Worm (Caenorhabditis elegans) whole organism, L4/young adult: ENCODE data around the gene lst-5.
"Not testable (repeated sequence)": the region's sequence is repeated elsewhere in the genome, so short reads cannot be mapped to it uniquely, and the experiment has no call there.

Experiments used
- W03F9.2 ChIP-seq: fragments of 150-350 bp; optimal IDR thresholded peaks from 2 replicates; lab custom pipeline; 2014; ENCODE audit warnings: missing biosample characterization, missing genetic modification characterization
- dao-5 ChIP-seq: sonication (generic microtip); optimal IDR thresholded peaks from 2 replicates; lab custom pipeline; 2016; ENCODE audit warnings: missing genotype, missing genetic modification characterization, moderate library complexity, missing compliant biosample characterization
- him-1 ChIP-seq: sonication (generic microtip); optimal IDR thresholded peaks from 2 replicates; lab custom pipeline; 2016; ENCODE audit warnings: missing genotype, missing genetic modification reagents, missing genetic modification characterization, missing compliant biosample characterization

The lst-5 gene

DNA sequence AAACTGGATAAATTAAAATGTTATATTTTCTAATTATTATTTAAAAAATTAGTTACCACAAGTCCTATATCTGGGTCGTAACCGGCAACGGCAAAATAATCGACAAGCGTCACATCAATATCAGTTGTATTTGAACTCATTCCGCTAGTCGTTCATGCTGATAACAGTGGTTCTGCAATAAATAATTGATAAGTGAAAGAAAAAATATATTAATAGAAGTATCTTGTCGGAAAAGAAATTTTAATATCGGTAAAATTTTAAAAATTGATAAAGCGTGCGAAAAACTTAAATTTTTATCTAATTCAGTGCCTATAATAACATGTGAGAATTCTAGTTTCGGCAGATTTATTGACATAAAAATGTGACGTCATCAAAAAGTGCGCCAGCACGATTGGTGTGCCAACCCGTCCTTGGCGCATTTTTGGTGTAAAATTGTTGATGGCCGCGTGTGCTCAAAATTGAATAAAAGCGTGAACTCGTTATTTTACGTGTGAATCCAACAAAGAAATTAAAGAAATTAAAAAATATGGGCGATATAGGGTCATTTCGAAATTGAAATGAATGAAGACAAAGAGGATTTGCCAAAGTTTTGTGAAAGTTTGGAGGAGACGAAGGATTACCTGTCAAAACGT, at the start of gene lst-5, which contains the start of gene lst-6:
lst-5 (plus strand) TSS at position 544 of the 632 bp plus-strand sequence.
lst-6 (minus strand) TSS at position 140 of the 632 bp plus-strand sequence.
- TF ChIP-seq W03F9.2 (tag; lab: Kevin White, UChicago) (no peak), dao-5 (no peak), him-1 (no peak)

DNA sequence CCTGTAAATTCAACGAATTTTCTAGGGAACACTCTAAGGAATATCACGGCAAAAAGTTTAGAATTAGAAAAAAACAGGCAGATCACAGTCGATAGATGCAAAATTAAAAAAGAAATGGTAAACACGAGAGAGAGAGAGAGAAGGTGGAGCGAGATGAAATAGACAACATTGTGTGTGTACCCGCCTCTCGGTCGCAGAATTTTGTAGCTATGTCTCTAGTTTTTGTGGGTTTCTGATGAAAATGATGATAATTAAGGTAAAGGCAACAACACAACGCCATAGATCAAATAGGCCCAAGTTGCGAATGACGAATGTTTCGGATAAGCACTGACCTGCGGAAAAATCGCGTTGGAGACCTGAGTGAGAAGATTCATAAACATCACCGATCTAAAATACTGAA, 49.2 kb upstream of the lst-5 start, which contains the start of gene sod-1:
sod-1 (minus strand) TSS at position 387 of the 400 bp plus-strand sequence.
- TF ChIP-seq dao-5 (no peak), W03F9.2 (tag; lab: Kevin White, UChicago) (no peak), him-1 (no peak)

DNA sequence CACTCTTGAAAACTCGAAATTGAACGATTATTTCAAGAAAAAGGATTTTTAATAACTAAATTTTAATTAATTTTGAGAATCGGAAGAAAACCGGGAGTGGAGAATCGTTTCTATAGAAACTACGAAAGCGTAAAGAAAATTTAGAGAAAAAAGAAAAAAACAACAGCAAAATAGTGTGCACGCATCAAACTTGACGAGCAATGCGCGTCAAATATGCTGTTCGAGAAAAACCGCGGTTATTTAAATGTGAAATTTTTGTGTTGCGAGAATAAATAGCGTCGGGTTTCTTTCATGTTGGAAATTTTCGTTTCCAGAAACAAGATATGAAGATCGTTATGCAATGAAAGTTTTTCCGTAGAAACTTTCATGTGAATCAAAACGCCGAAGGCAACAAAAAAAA, 48.7 kb upstream of the lst-5 start:
- TF ChIP-seq him-1 (no peak), W03F9.2 (tag; lab: Kevin White, UChicago) (peak; percentile 24)

DNA sequence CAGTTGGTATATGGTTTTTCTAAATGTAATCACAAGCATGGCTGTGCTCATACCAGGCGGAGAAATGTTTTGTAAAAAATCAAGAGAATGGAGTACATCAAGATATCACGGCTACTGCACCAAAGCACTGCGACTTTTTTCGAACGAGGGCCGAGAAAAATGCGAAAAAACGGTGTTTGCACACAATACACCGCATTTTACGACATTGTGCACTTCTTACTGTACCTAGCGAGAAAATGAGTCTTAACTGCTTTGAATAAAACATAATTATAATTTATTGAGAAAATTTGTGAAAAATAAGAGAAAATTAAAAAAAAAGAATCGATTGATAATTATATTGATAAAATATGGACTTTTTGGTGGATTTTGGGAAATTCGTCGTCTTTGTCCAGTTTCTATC, 47.0 kb upstream of the lst-5 start:
- TF ChIP-seq him-1 = no peak

DNA sequence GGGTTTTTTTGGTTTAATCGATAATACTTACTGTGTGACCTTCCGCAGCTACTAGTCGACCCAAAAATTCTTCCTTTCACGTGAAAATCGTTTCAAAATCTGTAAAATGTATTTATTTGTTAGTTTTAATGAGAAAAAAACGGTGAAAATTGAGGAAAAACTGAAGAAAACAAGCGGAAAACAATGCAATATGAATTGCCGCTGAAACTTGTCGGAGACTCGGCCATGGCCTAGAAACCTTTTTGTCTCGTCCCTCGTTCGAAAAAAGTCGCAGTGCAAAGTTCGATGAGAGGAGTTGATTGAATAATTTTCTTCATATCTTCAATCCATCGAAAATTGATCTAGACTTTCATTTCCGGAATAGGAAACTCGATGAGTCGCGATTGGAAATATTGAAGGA, 45.0 kb upstream of the lst-5 start, which contains the start of gene C15F1.8:
C15F1.8 (minus strand) TSS at position 101 of the 400 bp plus-strand sequence.
- TF ChIP-seq him-1; dao-5; W03F9.2 (tag; lab: Kevin White, UChicago): not testable (repeated sequence)

DNA sequence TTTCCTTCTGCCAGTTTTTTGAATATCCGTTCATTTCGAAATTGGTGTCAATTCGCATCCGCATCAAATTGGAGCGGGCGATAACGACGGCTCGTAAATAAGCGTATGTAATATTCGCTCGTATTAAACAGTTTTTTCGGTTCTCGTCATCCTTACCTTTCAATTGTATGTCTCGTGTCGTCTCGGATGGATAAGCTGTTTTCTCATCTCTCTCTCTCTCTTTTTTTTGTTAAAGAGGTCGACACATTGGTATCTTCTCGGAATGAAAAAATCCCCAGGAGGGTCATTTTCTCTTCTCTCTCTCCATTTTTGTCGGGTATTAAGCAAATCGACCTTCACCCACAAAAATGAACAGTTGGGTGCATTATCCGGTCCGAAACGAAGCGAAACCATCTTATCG, 43.8 kb upstream of the lst-5 start:
- TF ChIP-seq him-1 (no peak), W03F9.2 (tag; lab: Kevin White, UChicago) (no peak), dao-5 (no peak)

DNA sequence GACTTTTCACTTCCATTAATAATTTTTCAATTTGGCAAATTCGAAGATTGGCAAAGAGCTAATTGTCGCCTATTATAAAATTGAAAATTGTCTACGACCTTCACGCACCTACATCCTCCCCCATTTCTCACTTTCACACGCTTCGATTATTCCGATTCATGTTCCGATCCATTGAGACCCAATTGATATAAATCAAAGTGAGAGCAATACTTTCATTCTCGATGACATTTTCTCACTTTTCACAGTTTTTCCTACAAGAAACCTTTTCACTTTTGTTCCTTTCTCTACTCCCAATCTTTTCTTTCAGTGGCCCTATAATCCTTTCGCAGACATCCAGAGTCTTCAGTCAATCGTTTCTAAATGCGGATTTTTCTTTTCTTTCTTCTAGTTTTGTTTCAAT, 43.1 kb upstream of the lst-5 start, which contains the start of gene C15F1.2:
C15F1.2 (plus strand) TSS at position 308 of the 400 bp plus-strand sequence.
- TF ChIP-seq W03F9.2 (tag; lab: Kevin White, UChicago) (no peak), dao-5 (no peak), him-1 (no peak)

DNA sequence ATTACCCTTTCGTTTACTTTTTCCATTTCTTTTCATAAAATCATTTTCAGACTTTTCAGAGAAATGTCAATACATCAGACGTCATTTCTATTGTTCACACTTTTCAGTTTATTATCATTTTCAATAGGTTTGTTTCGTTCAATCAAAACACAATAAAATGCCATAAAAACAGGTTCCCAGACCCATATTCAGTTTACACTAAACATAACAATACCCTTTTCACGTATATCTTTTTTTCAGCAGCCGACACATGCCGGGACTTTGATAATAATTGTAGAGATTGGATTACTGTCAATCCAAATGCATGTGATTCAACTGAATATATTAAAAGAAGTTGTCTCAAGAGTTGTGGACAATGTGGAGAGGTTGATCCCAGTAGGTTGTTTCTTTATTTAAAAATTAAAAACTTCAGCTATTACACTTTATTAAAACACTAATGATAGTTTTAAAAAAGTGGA, 32.9 kb upstream of the lst-5 start, which contains the start of gene C15F1.1:
C15F1.1 (plus strand) TSS at position 51 of the 458 bp plus-strand sequence.
- TF ChIP-seq dao-5 (no peak), W03F9.2 (tag; lab: Kevin White, UChicago) (no peak)

DNA sequence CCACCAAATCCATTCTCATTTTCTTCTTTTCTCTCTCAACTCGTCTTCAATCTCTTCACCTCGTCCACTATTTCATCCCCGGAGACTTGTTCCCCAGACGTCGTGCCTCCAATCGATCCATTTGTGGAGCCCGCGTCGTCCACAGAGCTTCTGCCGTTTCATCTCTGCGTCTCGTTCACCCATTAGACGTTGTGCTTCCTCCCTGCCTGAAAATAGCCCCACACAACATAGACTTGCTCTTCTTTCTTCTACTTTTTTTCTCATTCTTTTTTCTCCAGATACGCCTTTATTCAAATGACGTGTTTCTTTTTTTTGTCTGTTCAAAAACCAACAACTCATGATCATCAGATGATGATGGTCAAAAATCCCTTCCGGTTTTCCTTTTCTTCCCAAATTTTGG, 29.8 kb upstream of the lst-5 start:
- TF ChIP-seq W03F9.2 (tag; lab: Kevin White, UChicago) (no peak), dao-5 (no peak), him-1 (peak; percentile 95)

DNA sequence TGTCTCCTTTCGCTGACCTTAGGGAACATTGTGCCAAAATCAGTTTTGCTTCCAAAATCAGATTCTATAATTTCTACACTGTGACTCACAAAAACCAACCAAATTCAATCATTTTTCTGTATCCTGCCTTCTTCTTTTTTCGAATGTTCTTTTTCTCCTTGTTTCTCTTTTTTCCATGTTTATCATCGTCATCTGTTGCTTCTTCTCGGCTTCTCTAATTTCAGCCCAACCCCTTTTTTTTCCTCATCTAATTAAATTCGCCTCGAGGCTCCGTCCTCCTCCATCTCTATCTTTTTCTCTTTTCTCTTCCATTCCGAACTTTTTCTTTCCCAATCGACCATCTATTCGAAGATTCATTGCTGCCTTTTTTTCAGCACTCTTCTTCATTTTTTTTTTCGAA, 28.0 kb upstream of the lst-5 start, which contains the start of gene unc-104:
unc-104 (plus strand) TSS at position 311 of the 400 bp plus-strand sequence.
- TF ChIP-seq dao-5 (no peak), him-1 (no peak), W03F9.2 (tag; lab: Kevin White, UChicago) (no peak)

DNA sequence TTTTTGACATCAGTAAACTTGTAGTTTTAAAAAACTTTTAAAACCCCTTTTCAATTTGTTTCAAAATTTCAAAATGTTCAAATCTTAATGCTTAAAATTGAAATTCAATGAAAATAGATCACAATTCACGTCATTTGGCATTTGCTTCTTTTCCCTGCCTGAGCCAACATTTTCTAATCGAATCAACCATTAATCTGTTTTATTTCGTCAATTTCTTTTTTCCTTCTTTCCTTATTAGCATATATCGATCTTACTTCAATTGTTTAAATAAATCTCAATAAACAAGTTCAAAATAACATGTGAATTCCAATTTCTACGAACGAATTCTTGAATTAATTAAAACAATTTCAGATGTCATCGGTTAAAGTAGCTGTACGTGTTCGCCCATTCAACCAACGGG, 27.1 kb upstream of the lst-5 start:
- no peak for TF ChIP-seq him-1
- TF ChIP-seq dao-5 = no peak
- TF ChIP-seq W03F9.2 (tag; lab: Kevin White, UChicago) = no peak

DNA sequence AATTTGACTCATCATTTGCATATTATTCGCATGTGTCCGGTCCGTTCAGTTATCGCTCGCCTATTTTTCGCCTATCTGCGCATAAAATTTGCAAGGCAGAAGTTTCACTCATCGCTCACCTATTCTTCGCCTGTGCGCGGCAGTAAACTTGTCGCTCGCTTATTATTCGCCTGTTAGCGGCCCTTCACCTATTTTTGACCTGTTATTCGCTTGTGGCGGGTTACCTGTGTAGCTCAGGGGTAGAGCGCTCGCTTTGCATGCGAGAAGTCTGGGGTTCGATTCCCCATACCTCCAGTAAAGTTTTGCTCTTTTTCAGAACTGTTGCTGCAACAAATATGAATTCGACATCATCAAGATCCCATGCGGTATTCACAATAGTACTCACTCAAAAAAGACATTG, 21.3 kb upstream of the lst-5 start:
- TF ChIP-seq dao-5 = peak; percentile 56

DNA sequence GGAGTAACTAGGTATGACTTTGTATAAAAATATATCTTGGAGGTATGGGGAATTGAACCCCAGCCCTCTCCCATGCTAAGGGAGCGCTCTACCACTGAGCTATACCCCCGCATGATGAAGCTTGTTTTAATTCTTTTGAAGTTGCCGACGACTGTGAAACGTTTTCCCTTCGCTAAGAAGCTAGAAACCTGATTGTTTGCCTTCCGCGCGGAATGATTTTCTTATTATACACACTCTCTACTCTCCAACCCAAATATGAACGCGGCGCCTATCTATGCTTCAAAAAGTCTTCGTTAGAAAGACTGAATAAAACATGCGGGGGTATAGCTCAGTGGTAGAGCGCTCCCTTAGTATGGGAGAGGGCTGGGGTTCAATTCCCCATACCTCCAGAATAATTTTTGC, 19.8 kb upstream of the lst-5 start:
- TF ChIP-seq him-1 (no peak), W03F9.2 (tag; lab: Kevin White, UChicago) (no peak), dao-5 (no peak)

DNA sequence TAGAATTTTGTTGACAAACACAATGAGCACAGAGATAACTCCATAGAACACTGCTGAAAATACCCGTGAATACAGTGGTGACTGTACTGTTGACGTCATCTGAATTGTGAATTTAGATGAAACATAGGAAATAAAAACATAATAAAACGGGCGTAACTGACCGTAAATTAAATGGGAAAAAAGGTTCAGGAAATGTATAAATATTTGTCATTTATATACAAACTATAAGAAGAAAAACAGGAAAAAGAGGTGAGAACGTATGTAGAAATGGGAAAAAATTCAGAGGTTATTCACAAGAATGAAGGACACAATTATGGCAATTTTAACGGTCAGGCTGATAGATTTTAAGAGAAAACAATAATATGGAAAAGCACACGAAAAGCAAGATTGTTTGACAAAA, 10.1 kb upstream of the lst-5 start, which contains the start of gene sqv-7:
sqv-7 (minus strand) TSS at position 101 of the 400 bp plus-strand sequence.
- TF ChIP-seq W03F9.2 (tag; lab: Kevin White, UChicago) (no peak), dao-5 (no peak), him-1 (no peak)
